Fruit fly (Drosophila melanogaster): ENCODE data around the gene CG8042.

- TF ChIP-seq pan (optimal IDR thresholded peaks at IDR 0.05) (no peak), usp (GFP tag; optimal IDR thresholded peaks at IDR 0.05) (no peak), psq (optimal IDR thresholded peaks at IDR 0.05) (no peak), Dll (optimal IDR thresholded peaks at IDR 0.05) (no peak), CG8478 (optimal IDR thresholded peaks at IDR 0.05) (no peak), EcR (GFP tag; optimal IDR thresholded peaks at IDR 0.05) (no peak)
Observed at dm6 chr3L:7938638-7939037, 36.2 kb downstream of the CG8042 start.
